Fruit fly (Drosophila melanogaster) S2 (cell line): ENCODE results near the gene FBXO11.

Source experiments
- CG8478 ChIP-seq: fragments of >200 bp; optimal IDR thresholded peaks from 2 replicates; lab custom pipeline; 2018
- CTCF ChIP-seq, 2 experiments: fragments of >200 bp; optimal IDR thresholded peaks; 2 replicates each; lab custom pipeline; 2018

FBXO11 gene

DNA sequence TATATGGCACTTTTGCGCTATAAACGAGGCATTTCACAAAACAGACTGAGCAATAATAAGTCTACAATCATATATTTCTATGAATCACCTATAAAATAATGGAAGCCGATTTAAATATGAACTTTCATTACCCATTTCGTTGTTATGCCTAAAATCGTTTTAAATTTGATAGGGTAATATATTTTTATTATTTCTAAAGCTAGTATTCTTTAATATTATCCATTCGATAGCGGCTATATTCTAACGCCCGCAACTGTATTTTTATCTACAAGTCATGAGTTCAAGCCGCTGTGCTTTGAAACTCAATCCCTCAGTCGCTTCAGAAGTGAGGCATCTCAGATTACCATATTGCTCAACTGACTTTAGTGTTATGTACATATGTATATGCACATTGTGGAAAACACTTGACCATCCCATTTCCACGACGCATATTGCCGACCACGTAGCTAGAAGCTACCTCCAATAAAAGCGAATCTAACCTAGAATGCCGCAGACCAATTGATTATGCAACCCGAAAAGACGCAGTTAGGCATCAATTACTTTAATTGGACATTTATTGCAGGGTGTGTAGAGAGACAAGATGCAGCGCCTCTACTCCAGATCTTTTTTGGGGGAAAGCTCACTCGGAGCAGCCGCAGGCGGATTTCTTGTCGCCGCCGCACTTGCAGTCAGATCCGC lies 25.8 kb downstream of the FBXO11 start:
- no peak for TF ChIP-seq CG8478 (lab: Kevin White, UChicago)
- TF ChIP-seq CTCF (optimal IDR thresholded peaks at IDR 0.05; lab: Kevin White, UChicago): no peak

DNA sequence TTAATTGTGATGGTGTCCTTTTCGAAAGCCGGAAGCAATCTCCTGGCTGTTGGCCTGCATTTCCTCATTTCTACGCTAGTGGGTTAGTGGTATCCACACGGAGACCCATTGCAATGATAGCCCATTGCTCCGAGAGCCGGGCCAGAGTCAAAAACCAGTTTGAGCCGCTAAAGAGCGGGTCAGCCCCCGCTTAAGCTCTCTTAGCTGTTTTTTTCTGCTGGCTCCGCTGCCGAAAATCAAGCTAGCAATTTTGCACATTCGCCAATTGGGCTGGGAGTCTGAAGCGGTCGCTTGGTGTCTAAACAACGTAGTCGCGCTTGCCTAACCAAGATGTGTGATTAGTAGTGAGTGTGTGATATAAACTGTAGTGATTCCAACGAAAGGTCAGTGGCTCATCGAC lies 29.4 kb downstream of the FBXO11 start, which contains the start of gene CG12947:
CG12947 (plus strand) TSS at position 301 of the 400 bp plus-strand sequence.
- TF ChIP-seq CG8478 (lab: Kevin White, UChicago): no peak
- no peak for TF ChIP-seq CTCF (optimal IDR thresholded peaks at IDR 0.05; lab: Kevin White, UChicago)

DNA sequence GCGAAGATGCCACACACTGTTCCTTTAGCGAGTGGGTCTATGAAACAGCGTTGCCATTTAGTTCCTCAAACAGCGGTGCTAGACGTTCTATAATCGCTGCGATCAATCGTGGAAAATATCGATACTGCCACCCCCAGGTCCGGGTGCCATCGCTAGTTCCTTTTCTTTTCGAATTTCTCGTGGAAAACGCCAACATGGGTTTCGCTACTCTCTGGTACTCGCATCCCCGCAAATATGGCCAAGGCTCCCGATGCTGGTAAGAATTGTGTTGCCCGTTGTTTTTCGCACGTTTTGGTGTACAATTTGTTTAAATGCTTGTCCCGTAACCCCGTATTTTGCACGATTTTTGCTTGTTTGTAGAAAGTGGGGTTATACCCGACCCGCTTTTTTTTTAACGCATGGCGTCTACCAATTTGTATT lies 31.2 kb downstream of the FBXO11 start, which contains the start of gene RpS29:
RpS29 (plus strand) TSS at position 102 of the 420 bp plus-strand sequence.
- peak; percentile 60 to 70 for TF ChIP-seq CTCF (optimal IDR thresholded peaks at IDR 0.05; lab: Kevin White, UChicago)
- TF ChIP-seq CG8478 (lab: Kevin White, UChicago): no peak

DNA sequence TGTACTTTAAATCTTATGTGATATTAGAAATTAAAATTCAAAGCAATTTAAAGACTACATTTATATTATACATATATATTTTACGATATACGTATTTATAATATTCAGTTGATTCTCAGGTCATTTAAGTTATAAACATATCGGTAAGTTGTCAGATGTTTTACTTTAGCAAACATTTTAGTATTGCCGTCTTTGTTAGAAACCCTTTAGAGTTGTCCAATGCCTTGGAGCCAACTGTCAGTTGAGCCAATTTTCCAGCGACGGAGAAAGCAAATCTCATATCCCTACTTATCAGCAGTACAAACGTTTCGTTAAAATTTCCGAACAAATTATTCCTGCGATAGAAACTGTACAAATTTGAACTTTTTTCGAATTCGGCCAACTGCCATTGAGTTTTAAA lies 34.3 kb downstream of the FBXO11 start, which contains the start of gene topi:
topi (plus strand) TSS at position 301 of the 400 bp plus-strand sequence.
- no peak for TF ChIP-seq CG8478 (lab: Kevin White, UChicago)
- TF ChIP-seq CTCF (optimal IDR thresholded peaks at IDR 0.05; lab: Kevin White, UChicago): no peak

DNA sequence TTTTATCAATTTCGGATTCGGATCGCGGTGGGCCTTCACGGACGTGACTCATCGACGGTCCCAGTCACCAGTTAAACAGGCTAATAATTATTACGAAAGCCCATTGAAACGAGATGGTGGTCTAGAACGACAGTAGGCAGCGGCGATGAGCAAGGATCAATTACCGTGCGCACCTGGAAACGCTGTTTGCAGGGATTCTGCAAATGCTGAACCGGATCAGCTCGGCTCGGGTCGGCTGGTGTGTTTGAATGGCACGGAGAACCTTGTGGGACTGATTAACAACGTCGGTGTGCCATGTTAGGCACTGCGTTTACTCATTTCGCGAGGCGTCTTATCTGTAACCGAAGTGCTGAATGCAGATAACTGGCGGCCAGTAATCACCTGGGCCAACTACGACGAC lies 35.0 kb downstream of the FBXO11 start, which contains the start of gene Whamy:
Whamy (minus strand) TSS at position 273 of the 400 bp plus-strand sequence.
- TF ChIP-seq CTCF (optimal IDR thresholded peaks at IDR 0.05; lab: Kevin White, UChicago) (no peak), CG8478 (lab: Kevin White, UChicago) (no peak)

DNA sequence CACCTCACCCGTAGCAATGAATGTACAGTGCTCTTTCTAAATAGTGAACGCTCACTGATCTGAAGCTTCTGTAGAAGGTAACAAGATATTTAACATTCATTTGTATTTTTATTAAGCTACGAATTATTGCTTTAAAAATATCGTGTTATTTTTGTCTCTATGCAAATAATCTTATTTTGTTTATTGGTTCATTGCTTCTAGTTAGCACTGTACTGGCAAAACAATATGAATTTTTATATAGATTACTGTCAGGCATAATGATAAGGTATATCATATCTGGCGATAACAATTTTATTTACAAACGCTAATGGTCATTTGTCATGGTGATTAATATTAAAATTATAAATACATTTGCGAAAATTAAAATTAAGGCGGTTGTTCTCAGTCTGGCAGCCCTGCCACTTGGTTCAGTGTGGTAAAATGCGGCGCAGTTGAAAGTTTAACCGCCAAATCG lies 37.6 kb downstream of the FBXO11 start, which contains the start of gene CG9471:
CG9471 (minus strand) TSS at position 24 of the 454 bp plus-strand sequence.
- TF ChIP-seq CTCF (optimal IDR thresholded peaks at IDR 0.05; lab: Kevin White, UChicago): no peak
- TF ChIP-seq CG8478 (lab: Kevin White, UChicago): no peak

DNA sequence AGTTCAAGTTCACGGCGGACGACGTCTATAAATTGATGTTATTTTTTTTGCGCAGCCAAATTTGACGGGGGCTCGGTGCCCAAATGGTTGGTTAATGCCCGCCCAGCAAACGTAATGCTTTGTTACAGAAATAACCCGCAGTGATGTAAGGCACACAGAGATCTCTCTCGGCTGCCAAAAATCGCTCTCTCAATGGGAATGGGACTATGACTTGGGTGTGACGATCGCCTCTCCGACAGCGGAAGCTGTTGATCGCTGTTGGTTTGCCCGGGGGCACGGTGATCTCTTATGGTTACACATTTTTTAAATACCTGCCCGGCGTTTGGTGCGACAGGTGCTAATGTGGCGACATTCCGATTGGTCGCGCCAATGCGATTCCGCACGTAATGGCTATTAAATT lies 39.0 kb downstream of the FBXO11 start:
- TF ChIP-seq CG8478 (lab: Kevin White, UChicago) (no peak), CTCF (optimal IDR thresholded peaks at IDR 0.05; lab: Kevin White, UChicago) (no peak)

DNA sequence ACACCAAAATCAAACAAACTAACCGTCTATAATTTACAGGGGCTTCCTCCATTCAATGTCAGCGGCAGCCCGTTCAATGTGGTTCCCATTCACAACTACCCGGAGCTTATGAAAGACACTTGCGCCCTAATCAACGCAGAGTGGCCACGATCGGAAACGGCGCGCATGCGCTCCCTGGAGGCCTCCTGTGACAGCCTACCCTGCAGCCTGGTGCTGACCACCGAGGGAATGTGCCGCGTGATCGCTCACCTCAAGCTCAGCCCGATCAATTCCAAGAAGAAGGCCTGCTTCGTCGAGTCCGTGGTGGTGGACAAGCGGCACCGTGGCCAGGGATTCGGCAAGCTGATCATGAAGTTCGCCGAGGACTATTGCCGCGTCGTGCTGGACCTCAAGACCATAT lies 40.3 kb downstream of the FBXO11 start, which contains the start of gene MED6:
MED6 (minus strand) TSS at position 101 of the 400 bp plus-strand sequence.
- no peak for TF ChIP-seq CTCF (optimal IDR thresholded peaks at IDR 0.05; lab: Kevin White, UChicago)
- no peak for TF ChIP-seq CG8478 (lab: Kevin White, UChicago)

DNA sequence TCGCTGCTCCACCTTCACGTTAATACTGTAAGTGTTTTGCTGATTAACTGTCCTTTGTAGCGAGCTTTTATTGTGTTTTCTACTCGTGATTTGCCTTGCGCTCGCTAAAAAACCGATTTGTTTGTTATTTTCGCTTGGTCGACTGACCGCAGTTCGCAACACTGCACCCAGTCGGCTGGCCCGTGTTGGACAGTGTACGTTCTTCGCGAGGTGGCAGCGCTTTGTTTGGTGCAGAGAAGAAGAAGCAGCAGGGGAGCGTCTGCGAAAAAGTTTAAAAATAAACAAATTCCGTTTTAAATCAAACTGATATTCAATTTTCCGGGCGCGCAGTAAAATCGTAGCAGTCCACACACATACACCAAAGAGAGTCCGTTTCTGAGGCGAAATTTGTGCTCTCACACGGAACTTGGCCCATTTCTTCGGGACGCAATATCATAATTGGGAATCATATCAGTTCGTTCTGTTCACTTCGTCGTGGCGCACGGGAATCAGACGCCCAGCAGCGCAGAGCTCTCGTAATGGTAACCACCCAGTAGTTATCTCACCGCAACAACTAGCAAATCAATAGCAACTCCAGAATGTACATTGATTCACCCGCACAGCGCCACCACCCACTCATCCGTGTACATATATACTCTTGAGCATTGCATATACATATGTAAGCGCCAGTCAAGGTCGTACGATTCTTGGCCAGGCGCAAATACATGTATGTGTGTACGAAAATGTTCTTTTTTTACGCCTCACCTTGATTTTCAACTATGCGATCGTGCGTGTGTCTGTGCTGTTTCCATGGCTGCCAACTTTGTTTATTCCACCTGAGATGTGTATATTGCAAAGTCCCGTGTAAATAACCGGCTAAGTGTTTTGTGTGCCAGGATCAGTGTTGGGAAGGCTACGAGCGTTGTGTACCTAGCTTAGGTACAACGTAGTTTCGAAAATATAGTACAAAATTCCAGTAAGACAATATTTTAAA lies 41.3 kb downstream of the FBXO11 start, which contains the start of gene Naa80:
Naa80 (plus strand) TSS at position 215 of the 973 bp plus-strand sequence.
- TF ChIP-seq CTCF (optimal IDR thresholded peaks at IDR 0.05; lab: Kevin White, UChicago) (peak in 1 of 2 experiments; percentile 16), CG8478 (lab: Kevin White, UChicago) (no peak)

DNA sequence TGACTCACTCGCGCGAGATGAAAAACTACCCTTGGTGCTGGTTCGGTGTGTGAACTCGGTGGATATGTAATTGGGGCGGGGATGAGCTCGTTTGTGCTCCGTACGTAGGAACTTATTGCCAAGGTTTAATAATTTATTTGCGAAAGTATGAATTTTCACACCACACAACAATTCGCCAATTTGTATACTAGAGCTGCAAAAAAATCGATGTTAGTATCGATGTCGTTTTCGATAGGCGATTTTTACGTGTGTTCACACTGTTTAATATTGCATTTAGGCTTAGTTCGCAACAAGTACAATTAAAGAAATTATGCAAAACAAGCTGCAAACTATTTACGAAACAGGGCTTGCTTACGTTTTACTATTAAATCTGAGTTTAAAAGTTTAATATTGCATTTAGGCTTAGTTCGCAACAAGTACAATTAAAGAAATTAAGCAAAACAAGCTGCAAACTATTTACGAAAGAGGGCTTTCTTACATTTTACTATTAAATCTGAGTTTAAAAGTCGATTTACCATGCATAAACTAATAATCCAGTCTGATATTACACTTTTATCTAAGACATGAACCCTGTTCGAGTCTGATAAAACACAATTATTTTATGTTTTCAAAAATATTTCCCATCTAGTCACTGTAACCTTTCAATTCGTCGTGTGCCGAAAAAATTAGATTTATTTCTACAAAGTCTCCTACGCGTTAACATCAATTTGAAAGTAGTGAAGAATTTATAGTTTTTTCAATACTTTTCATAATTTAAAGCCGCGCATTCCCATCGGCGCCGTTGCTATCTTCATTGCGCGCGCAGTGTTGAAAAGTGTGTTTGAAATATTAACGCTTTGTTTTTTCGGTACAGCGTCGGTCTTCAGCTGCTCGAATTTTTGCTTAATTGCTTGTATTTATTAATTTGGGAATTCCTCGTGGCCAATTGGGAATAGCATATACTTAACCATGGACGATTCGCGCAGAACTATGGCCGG lies 45.9 kb downstream of the FBXO11 start, which contains the start of the genes Snap24 and CG8478:
Snap24 (minus strand) TSS at position 196 of the 977 bp plus-strand sequence.
CG8478 (plus strand) TSS at position 696 of the 977 bp plus-strand sequence.
- no peak for TF ChIP-seq CTCF (optimal IDR thresholded peaks at IDR 0.05; lab: Kevin White, UChicago)
- no peak for TF ChIP-seq CG8478 (lab: Kevin White, UChicago)

DNA sequence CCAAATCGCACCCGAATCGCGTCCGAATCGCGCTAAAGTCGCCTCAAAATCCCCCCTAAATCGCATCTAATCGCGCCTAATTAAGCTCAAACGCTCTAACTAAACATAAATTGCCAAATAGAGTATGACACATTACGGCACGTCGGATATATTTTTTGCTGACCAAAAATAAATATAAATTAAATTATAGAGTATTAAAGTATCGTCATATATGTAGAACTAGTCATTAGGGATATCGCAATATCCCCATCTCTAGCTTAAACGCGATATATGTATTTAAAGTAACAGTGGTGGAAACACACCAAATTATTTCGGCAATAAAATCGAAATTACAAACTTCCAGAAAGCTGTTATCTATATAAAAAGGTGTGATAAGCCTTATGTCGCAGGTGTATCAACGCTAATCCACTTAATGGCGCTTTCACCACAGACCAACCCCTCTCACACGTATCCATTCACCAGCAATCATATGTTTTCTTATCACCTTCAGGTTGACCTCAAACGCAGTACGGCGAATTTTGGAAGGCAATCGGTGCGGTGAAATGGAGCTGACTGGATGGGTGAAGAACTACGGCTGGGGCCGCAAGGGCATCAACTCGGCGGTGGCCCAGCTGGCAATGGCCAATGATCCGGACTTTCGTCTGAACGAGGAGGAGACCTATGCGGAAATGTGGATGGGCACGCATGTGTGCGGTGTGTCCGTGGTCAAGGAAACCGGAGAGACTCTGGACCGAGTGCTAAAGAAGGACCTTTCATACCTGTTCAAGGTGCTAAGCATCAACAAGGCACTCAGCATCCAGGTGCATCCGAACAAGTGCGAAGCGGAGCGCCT lies 49.6 kb downstream of the FBXO11 start, which contains the start of gene Mpi:
Mpi (plus strand) TSS at position 263 of the 832 bp plus-strand sequence.
- TF ChIP-seq CG8478 (lab: Kevin White, UChicago) (no peak), CTCF (optimal IDR thresholded peaks at IDR 0.05; lab: Kevin White, UChicago) (no peak)

DNA sequence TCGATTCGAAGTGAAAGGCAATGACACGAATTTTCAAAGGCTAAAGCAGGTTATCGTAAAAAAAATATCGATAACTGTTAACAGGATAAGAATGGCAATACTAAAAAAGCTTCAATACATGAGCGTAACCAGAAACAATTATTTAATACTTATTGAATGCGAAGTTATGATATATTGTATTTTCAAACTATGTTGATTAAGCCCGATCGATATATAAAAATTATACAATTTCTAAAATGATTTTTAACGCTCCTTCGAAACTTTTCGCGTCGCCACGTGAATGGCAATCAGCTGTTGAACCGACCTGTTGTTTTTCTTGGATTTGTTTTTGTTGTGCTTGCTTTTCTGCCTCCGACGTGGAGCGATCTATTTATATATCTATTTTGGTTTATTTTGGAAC lies 53.0 kb downstream of the FBXO11 start, which contains the start of the genes Alg12 and Rpt3R:
Alg12 (plus strand) TSS at position 305 of the 400 bp plus-strand sequence.
Rpt3R (minus strand) TSS at position 324 of the 400 bp plus-strand sequence.
- TF ChIP-seq CG8478 (lab: Kevin White, UChicago): no peak
- TF ChIP-seq CTCF (optimal IDR thresholded peaks at IDR 0.05; lab: Kevin White, UChicago): no peak
